Fruit fly (Drosophila melanogaster) whole organism, adult: ENCODE data around the gene CG13359.

Experiments used
- CG11617 ChIP-seq: fragments of 200-800 bp; sonication (Bioruptor generic); optimal IDR thresholded peaks from 2 replicates; lab custom pipeline; 2017; ENCODE audit warnings: mild to moderate bottlenecking, missing biosample characterization, missing genetic modification reagents, missing genetic modification characterization
- CG12768 ChIP-seq: fragments of 200-800 bp; sonication (Bioruptor generic); optimal IDR thresholded peaks from 2 replicates; lab custom pipeline; 2017; ENCODE audit warnings: missing biosample characterization, missing genetic modification characterization, mild to moderate bottlenecking, moderate library complexity, missing genetic modification reagents
- CG14711 ChIP-seq: fragments of 200-800 bp; sonication (Bioruptor generic); optimal IDR thresholded peaks from 2 replicates; lab custom pipeline; 2018; ENCODE audit warnings: missing biosample characterization, mild to moderate bottlenecking, missing genetic modification characterization, moderate library complexity
- CG1620 ChIP-seq: fragments of 200-800 bp; sonication (Bioruptor generic); optimal IDR thresholded peaks from 2 replicates; lab custom pipeline; 2016; ENCODE audit warnings: missing biosample characterization, missing genetic modification characterization
- CG33017 ChIP-seq: fragments of 200-800 bp; sonication (Bioruptor generic); optimal IDR thresholded peaks from 2 replicates; lab custom pipeline; 2018; ENCODE audit warnings: missing biosample characterization, mild to moderate bottlenecking, missing genetic modification characterization, moderate library complexity
- CG5204 ChIP-seq: fragments of 200-800 bp; sonication (Bioruptor generic); optimal IDR thresholded peaks from 2 replicates; lab custom pipeline; 2016; ENCODE audit warnings: missing biosample characterization, missing genetic modification characterization
- CG7045 ChIP-seq: fragments of 200-800 bp; sonication (Bioruptor generic); optimal IDR thresholded peaks from 2 replicates; lab custom pipeline; 2017; ENCODE audit warnings: missing biosample characterization, mild to moderate bottlenecking, missing genetic modification characterization
- CG7101 ChIP-seq: fragments of 200-800 bp; sonication (Bioruptor generic); optimal IDR thresholded peaks from 2 replicates; lab custom pipeline; 2018; ENCODE audit warnings: missing biosample characterization, mild to moderate bottlenecking, missing genetic modification characterization, moderate library complexity
- Clk ChIP-seq: fragments of 200-800 bp; sonication (Bioruptor generic); optimal IDR thresholded peaks from 2 replicates; lab custom pipeline; 2017; ENCODE audit warnings: missing biosample characterization, missing genetic modification characterization
- Crg-1 ChIP-seq: fragments of 200-800 bp; sonication (Bioruptor generic); optimal IDR thresholded peaks from 2 replicates; lab custom pipeline; 2016; ENCODE audit warnings: missing biosample characterization, missing genetic modification characterization
- Hr96 ChIP-seq: fragments of 200-800 bp; sonication (Bioruptor generic); optimal IDR thresholded peaks from 2 replicates; lab custom pipeline; 2016; ENCODE audit warnings: missing biosample characterization, missing genetic modification characterization
- Mnt ChIP-seq: fragments of 200-800 bp; sonication (Bioruptor generic); optimal IDR thresholded peaks from 2 replicates; lab custom pipeline; 2016; ENCODE audit warnings: missing biosample characterization, mild to moderate bottlenecking, missing genetic modification characterization
- bab1 ChIP-seq: fragments of 200-800 bp; sonication (Bioruptor generic); optimal IDR thresholded peaks from 3 replicates; lab custom pipeline; 2019; ENCODE audit warnings: missing biosample characterization, mild to moderate bottlenecking, missing genetic modification characterization, moderate library complexity
- cic ChIP-seq: fragments of 200-800 bp; sonication (Bioruptor generic); optimal IDR thresholded peaks from 2 replicates; lab custom pipeline; 2017; ENCODE audit warnings: missing biosample characterization, mild to moderate bottlenecking, missing genetic modification characterization, moderate library complexity
- cnc ChIP-seq, 2 experiments: fragments of >200 bp; optimal IDR thresholded peaks; 2 replicates each; lab custom pipeline; 2017
- kay ChIP-seq: fragments of 200-800 bp; sonication (Bioruptor generic); peaks from one replicate; lab custom pipeline; 2016; ENCODE audit warnings: missing biosample characterization, missing genetic modification characterization, borderline replicate concordance
- ovo ChIP-seq: fragments of 200-800 bp; sonication (Bioruptor generic); optimal IDR thresholded peaks from 2 replicates; lab custom pipeline; 2016; ENCODE audit warnings: missing biosample characterization, missing genetic modification characterization
- pad ChIP-seq: fragments of 200-800 bp; sonication (Bioruptor generic); optimal IDR thresholded peaks from 3 replicates; lab custom pipeline; 2017; ENCODE audit warnings: missing biosample characterization, missing genetic modification characterization, mild to moderate bottlenecking, moderate library complexity, missing genetic modification reagents
- tj ChIP-seq: fragments of 200-800 bp; sonication (Bioruptor generic); optimal IDR thresholded peaks from 3 replicates; lab custom pipeline; 2017; ENCODE audit warnings: missing biosample characterization, mild to moderate bottlenecking, missing genetic modification characterization, moderate library complexity
- toe ChIP-seq: fragments of 200-800 bp; sonication (Bioruptor generic); optimal IDR thresholded peaks from 2 replicates; lab custom pipeline; 2016; ENCODE audit warnings: missing biosample characterization, missing genetic modification characterization

The CG13359 gene

dm6 chrX:803370-803769 is at the start of gene CG13359:
Gene CG13359, minus strand, starts transcription at chrX:803470.
- TF ChIP-seq CG7101 (tag; lab: Kevin White, UChicago) (no peak), Crg-1 (GFP tag; lab: Kevin White, UChicago) (no peak), CG1620 (no peak), Hr96 (no peak), ovo (GFP tag; lab: Kevin White, UChicago) (no peak), Clk (GFP tag; lab: Kevin White, UChicago) (no peak), pad (GFP tag; lab: Kevin White, UChicago) (no peak), CG33017 (tag; lab: Kevin White, UChicago) (no peak), tj (GFP tag; lab: Kevin White, UChicago) (no peak), toe (GFP tag; lab: Kevin White, UChicago) (no peak)

- TF ChIP-seq CG7101 (tag; lab: Kevin White, UChicago) (no peak), cnc (optimal IDR thresholded peaks at IDR 0.05; lab: Kevin White, UChicago) (no peak), CG1620 (no peak), kay (no peak), bab1 (no peak)
These were observed 43.8 kb upstream of the CG13359 start, which contains the start of gene CG3713 for dm6 chrX:847057-847456. Gene CG3713, minus strand, starts transcription at chrX:847157.

dm6 chrX:844523-844922 is 41.3 kb upstream of the CG13359 start, which contains the start of gene CG14635:
Gene CG14635, plus strand, starts transcription at chrX:844823.
- TF ChIP-seq toe (GFP tag; lab: Kevin White, UChicago) (no peak), CG12768 (GFP tag; lab: Kevin White, UChicago) (no peak), CG11617 (GFP tag; lab: Kevin White, UChicago) (no peak), CG14711 (tag; lab: Kevin White, UChicago) (no peak), Crg-1 (GFP tag; lab: Kevin White, UChicago) (no peak), CG5204 (GFP tag; lab: Kevin White, UChicago) (no peak), ovo (GFP tag; lab: Kevin White, UChicago) (no peak), cnc (optimal IDR thresholded peaks at IDR 0.05; lab: Kevin White, UChicago) (no peak), pad (GFP tag; lab: Kevin White, UChicago) (no peak), CG33017 (tag; lab: Kevin White, UChicago) (no peak), Hr96 (no peak), CG1620 (no peak)

dm6 chrX:843489-843888 is 40.2 kb upstream of the CG13359 start:
- no peak for TF ChIP-seq pad (GFP tag; lab: Kevin White, UChicago)
- no peak for TF ChIP-seq cic
- no peak for TF ChIP-seq Crg-1 (GFP tag; lab: Kevin White, UChicago)
- no peak for TF ChIP-seq CG1620
- TF ChIP-seq CG14711 (tag; lab: Kevin White, UChicago), result no peak
- TF ChIP-seq Hr96, result no peak
- no peak for TF ChIP-seq Clk (GFP tag; lab: Kevin White, UChicago)
- no peak for TF ChIP-seq CG33017 (tag; lab: Kevin White, UChicago)
- no peak for TF ChIP-seq bab1
- no peak for TF ChIP-seq CG7045 (GFP tag; lab: Kevin White, UChicago)
- no peak for TF ChIP-seq cnc (optimal IDR thresholded peaks at IDR 0.05; lab: Kevin White, UChicago)
- no peak for TF ChIP-seq tj (GFP tag; lab: Kevin White, UChicago)
- TF ChIP-seq CG5204 (GFP tag; lab: Kevin White, UChicago), result no peak
- no peak for TF ChIP-seq toe (GFP tag; lab: Kevin White, UChicago)
- TF ChIP-seq CG11617 (GFP tag; lab: Kevin White, UChicago), result no peak
- no peak for TF ChIP-seq Mnt (GFP tag; lab: Kevin White, UChicago)
- TF ChIP-seq ovo (GFP tag; lab: Kevin White, UChicago), result no peak
- TF ChIP-seq CG12768 (GFP tag; lab: Kevin White, UChicago), result no peak

- no peak for TF ChIP-seq CG7045 (GFP tag; lab: Kevin White, UChicago)
- no peak for TF ChIP-seq CG33017 (tag; lab: Kevin White, UChicago)
- TF ChIP-seq CG1620, result no peak
- TF ChIP-seq bab1, result no peak
- no peak for TF ChIP-seq CG14711 (tag; lab: Kevin White, UChicago)
- no peak for TF ChIP-seq tj (GFP tag; lab: Kevin White, UChicago)
- TF ChIP-seq pad (GFP tag; lab: Kevin White, UChicago), result no peak
- no peak for TF ChIP-seq CG7101 (tag; lab: Kevin White, UChicago)
These were observed 38.7 kb upstream of the CG13359 start for dm6 chrX:841941-842340.

dm6 chrX:841038-841437 is 37.8 kb upstream of the CG13359 start:
- TF ChIP-seq CG1620 (no peak), CG12768 (GFP tag; lab: Kevin White, UChicago) (no peak), CG5204 (GFP tag; lab: Kevin White, UChicago) (no peak), CG11617 (GFP tag; lab: Kevin White, UChicago) (no peak), Mnt (GFP tag; lab: Kevin White, UChicago) (peak; percentile 83), cnc (optimal IDR thresholded peaks at IDR 0.05; lab: Kevin White, UChicago) (no peak), Hr96 (no peak)

dm6 chrX:838012-838411 is 34.7 kb upstream of the CG13359 start:
- TF ChIP-seq Clk (GFP tag; lab: Kevin White, UChicago) (no peak), toe (GFP tag; lab: Kevin White, UChicago) (no peak), pad (GFP tag; lab: Kevin White, UChicago) (no peak), Mnt (GFP tag; lab: Kevin White, UChicago) (no peak), CG5204 (GFP tag; lab: Kevin White, UChicago) (no peak), CG33017 (tag; lab: Kevin White, UChicago) (no peak), bab1 (no peak), CG7101 (tag; lab: Kevin White, UChicago) (no peak), CG1620 (no peak), Hr96 (no peak), CG11617 (GFP tag; lab: Kevin White, UChicago) (no peak), CG12768 (GFP tag; lab: Kevin White, UChicago) (no peak), CG7045 (GFP tag; lab: Kevin White, UChicago) (no peak), cnc (optimal IDR thresholded peaks at IDR 0.05; lab: Kevin White, UChicago) (no peak), CG14711 (tag; lab: Kevin White, UChicago) (no peak), tj (GFP tag; lab: Kevin White, UChicago) (no peak), ovo (GFP tag; lab: Kevin White, UChicago) (no peak)
